Worm (Caenorhabditis elegans) whole organism, L4 larva: Measurements from ENCODE around the gene F23H11.7.

Experiments
- F49E8.2 ChIP-seq: sonication (generic microtip); optimal IDR thresholded peaks from 2 replicates; lab custom pipeline; 2016; ENCODE audit warnings: missing compliant biosample characterization, mild to moderate bottlenecking, missing genetic modification characterization, borderline replicate concordance
- T20F7.1 ChIP-seq: fragments of 200-800 bp; sonication (Bioruptor generic); optimal IDR thresholded peaks from 2 replicates; lab custom pipeline; 2018; ENCODE audit warnings: mild to moderate bottlenecking, missing genetic modification characterization, missing compliant biosample characterization
- Y48G9A.11 ChIP-seq: fragments of 200-800 bp; sonication (Bioruptor generic); IDR thresholded peaks from 2 replicates; pipeline ENCODE4 v1.3.6; 2022; ENCODE audit warnings: missing genetic modification reagents, missing genetic modification characterization, missing compliant biosample characterization
- aha-1 ChIP-seq: fragments of 150-350 bp; peaks from one replicate; lab custom pipeline; 2014; ENCODE audit warnings: missing biosample characterization, missing genetic modification characterization
- ceh-62 ChIP-seq: sonication (generic microtip); optimal IDR thresholded peaks from 2 replicates; lab custom pipeline; 2017; ENCODE audit warnings: missing biosample characterization, missing genetic modification characterization
- daf-12 ChIP-seq: fragments of 150-350 bp; optimal IDR thresholded peaks from 2 replicates; lab custom pipeline; 2014; ENCODE audit warnings: missing biosample characterization, missing genetic modification reagents, missing genetic modification characterization
- daf-16 ChIP-seq, 3 experiments: sonication (generic microtip); optimal IDR thresholded peaks; 2 replicates each; lab custom pipeline; 2016 to 2017; ENCODE audit warnings: missing genetic modification characterization in 3 of 3, missing genetic modification reagents in 3 of 3, mild to moderate bottlenecking in 2 of 3, missing compliant biosample characterization in 2 of 3, missing biosample characterization in 1 of 3, moderate library complexity in 1 of 3
- daf-19 ChIP-seq: fragments of 200-800 bp; sonication (Bioruptor generic); conservative IDR thresholded peaks from 2 replicates; pipeline ENCODE4 v1.3.6; 2022; ENCODE audit warnings: missing genetic modification characterization, missing compliant biosample characterization
- dmd-6 ChIP-seq: fragments of 200-800 bp; sonication (Bioruptor generic); IDR thresholded peaks from 2 replicates; pipeline ENCODE4 v1.3.6; 2022; ENCODE audit warnings: missing genetic modification reagents, missing genetic modification characterization, missing compliant biosample characterization
- dpl-1 ChIP-seq: fragments of 150-350 bp; optimal IDR thresholded peaks from 2 replicates; lab custom pipeline; 2014; ENCODE audit warnings: missing biosample characterization, missing genetic modification reagents, missing genetic modification characterization
- dve-1 ChIP-seq: sonication (generic microtip); optimal IDR thresholded peaks from 2 replicates; lab custom pipeline; 2017; ENCODE audit warnings: antibody characterized with exemption, mild to moderate bottlenecking, missing genetic modification characterization, missing compliant biosample characterization; ENCODE audit not compliant: insufficient read depth
- egl-43 ChIP-seq: fragments of 200-800 bp; sonication (Bioruptor generic); IDR thresholded peaks from 2 replicates; pipeline ENCODE4 v1.3.6; 2022; ENCODE audit warnings: missing genetic modification reagents, missing genetic modification characterization, missing compliant biosample characterization
- gei-8 ChIP-seq: fragments of 200-800 bp; sonication (Bioruptor generic); optimal IDR thresholded peaks from 2 replicates; lab custom pipeline; 2018; ENCODE audit warnings: mild to moderate bottlenecking, missing genetic modification characterization, missing compliant biosample characterization
- hif-1 ChIP-seq, 2 experiments: sonication (generic microtip); optimal IDR thresholded peaks; 2 replicates each; lab custom pipeline; 2016 to 2017; ENCODE audit warnings: missing compliant biosample characterization in 2 of 2, missing genetic modification characterization in 2 of 2, missing genetic modification reagents in 2 of 2, missing genotype in 2 of 2, mild to moderate bottlenecking in 1 of 2
- hlh-11 ChIP-seq: fragments of 200-800 bp; sonication (Bioruptor generic); optimal IDR thresholded peaks from 2 replicates; lab custom pipeline; 2018; ENCODE audit warnings: mild to moderate bottlenecking, missing genetic modification characterization, missing compliant biosample characterization
- hlh-30 ChIP-seq: sonication (generic microtip); optimal IDR thresholded peaks from 2 replicates; lab custom pipeline; 2017; ENCODE audit warnings: antibody characterized with exemption, mild to moderate bottlenecking, missing genetic modification characterization, missing compliant biosample characterization; ENCODE audit not compliant: insufficient read depth
- lin-1 ChIP-seq: fragments of 200-800 bp; sonication (Bioruptor generic); IDR thresholded peaks from 2 replicates; pipeline ENCODE4 v1.3.6; 2022; ENCODE audit warnings: missing genetic modification reagents, missing genetic modification characterization, missing compliant biosample characterization
- lir-3 ChIP-seq: sonication (generic microtip); optimal IDR thresholded peaks from 2 replicates; lab custom pipeline; 2016; ENCODE audit warnings: mild to moderate bottlenecking, missing genetic modification characterization, missing compliant biosample characterization
- mdl-1 ChIP-seq, 2 experiments: fragments of 150-350 bp in 1 of 2; sonication (generic microtip) in 1 of 2; optimal IDR thresholded peaks; 2 replicates each; lab custom pipeline; 2014 to 2017; ENCODE audit warnings: missing biosample characterization in 2 of 2, missing genetic modification characterization in 2 of 2
- mxl-2 ChIP-seq: fragments of 200-800 bp; sonication (Bioruptor generic); conservative IDR thresholded peaks from 2 replicates; pipeline ENCODE4 v1.3.6; 2022; ENCODE audit warnings: missing genetic modification reagents, missing genetic modification characterization, missing compliant biosample characterization
- nhr-28 ChIP-seq: fragments of 150-350 bp; optimal IDR thresholded peaks from 2 replicates; lab custom pipeline; 2014; ENCODE audit warnings: missing biosample characterization, missing genetic modification characterization
- nhr-42 ChIP-seq: fragments of 200-800 bp; sonication (Bioruptor generic); IDR thresholded peaks from 2 replicates; pipeline ENCODE4 v1.3.6; 2022; ENCODE audit warnings: missing genetic modification characterization, missing compliant biosample characterization
- nhr-77 ChIP-seq: fragments of 150-350 bp; optimal IDR thresholded peaks from 2 replicates; lab custom pipeline; 2014; ENCODE audit warnings: missing biosample characterization, missing genetic modification characterization
- php-3 ChIP-seq: fragments of 200-800 bp; sonication (Bioruptor generic); IDR thresholded peaks from 2 replicates; pipeline ENCODE4 v1.3.6; 2022; ENCODE audit warnings: missing genetic modification reagents, missing genetic modification characterization, missing compliant biosample characterization
- pqm-1 ChIP-seq: sonication (generic microtip); optimal IDR thresholded peaks from 2 replicates; lab custom pipeline; 2017; ENCODE audit warnings: missing biosample characterization, missing genetic modification characterization
- set-16 ChIP-seq: fragments of 200-800 bp; sonication (Bioruptor generic); IDR thresholded peaks from 2 replicates; pipeline ENCODE4 v1.3.6; 2022; ENCODE audit warnings: missing genetic modification reagents, missing genetic modification characterization, missing compliant biosample characterization
- snpc-1.2 ChIP-seq: fragments of 200-800 bp; sonication (Bioruptor generic); IDR thresholded peaks from 2 replicates; pipeline ENCODE4 v1.3.6; 2022; ENCODE audit warnings: missing genetic modification reagents, missing genetic modification characterization, missing compliant biosample characterization
- spr-3 ChIP-seq: fragments of 200-800 bp; sonication (Bioruptor generic); optimal IDR thresholded peaks from 2 replicates; lab custom pipeline; 2018; ENCODE audit warnings: mild to moderate bottlenecking, missing genetic modification characterization, missing compliant biosample characterization
- tra-1 ChIP-seq: fragments of 200-800 bp; sonication (Bioruptor generic); IDR thresholded peaks from 2 replicates; pipeline ENCODE4 v1.3.6; 2022; ENCODE audit warnings: missing genetic modification reagents, missing genetic modification characterization, missing compliant biosample characterization
- unc-130 ChIP-seq: sonication (generic microtip); optimal IDR thresholded peaks from 2 replicates; lab custom pipeline; 2016; ENCODE audit warnings: missing genetic modification reagents, missing genetic modification characterization, missing compliant biosample characterization
- unc-62 ChIP-seq, 3 experiments: fragments of 150-350 bp in 1 of 3; sonication (generic microtip); optimal IDR thresholded peaks in 2 of 3; peaks in 1 of 3; 1 replicate in 1 of 3; 2 replicates in 2 of 3; lab custom pipeline; 2014 to 2017; ENCODE audit warnings: missing biosample characterization in 3 of 3, missing genetic modification characterization in 3 of 3, missing genetic modification reagents in 3 of 3, missing genotype in 1 of 3
- zip-2 ChIP-seq: fragments of 150-350 bp; optimal IDR thresholded peaks from 2 replicates; lab custom pipeline; 2014; ENCODE audit warnings: missing biosample characterization, missing genetic modification characterization

Gene F23H11.7

DNA sequence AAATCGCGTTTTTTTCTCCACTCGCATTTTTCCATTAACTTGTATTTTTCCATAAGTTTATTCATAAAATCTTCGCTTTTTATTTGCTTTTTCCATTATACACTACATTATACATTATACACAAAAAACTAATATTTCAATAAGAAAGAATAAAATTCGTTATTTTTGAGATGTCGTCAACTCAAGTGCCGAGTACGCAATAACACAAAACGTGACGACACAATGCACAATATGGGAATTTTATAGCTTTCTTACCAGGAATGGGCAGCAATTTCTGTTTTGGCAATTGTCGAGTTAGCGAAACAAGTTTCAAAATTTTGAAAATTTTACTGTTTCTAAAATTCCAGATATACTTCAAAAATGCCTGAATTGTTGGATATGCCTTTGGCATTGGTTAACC is 33.0 kb upstream of the F23H11.7 start, which contains the start of gene fbxa-10:
Gene fbxa-10, plus strand, starts transcription at position 207 of the 400 bp plus-strand sequence.
- TF ChIP-seq egl-43 (GFP tag; lab: Robert Waterston, UW): no peak
- no peak for TF ChIP-seq unc-62 (GFP tag; optimal IDR thresholded peaks at IDR 0.05 in 1 of 2; lab: Kevin White, UChicago)
- no peak for TF ChIP-seq unc-62 (tag; optimal IDR thresholded peaks at IDR 0.05; lab: Kevin White, UChicago)
- TF ChIP-seq set-16 (GFP tag; lab: Robert Waterston, UW): no peak
- TF ChIP-seq daf-19 (GFP tag; lab: Robert Waterston, UW): no peak
- TF ChIP-seq nhr-42 (GFP tag; lab: Robert Waterston, UW): no peak
- no peak for TF ChIP-seq mxl-2 (GFP tag; lab: Robert Waterston, UW)

DNA sequence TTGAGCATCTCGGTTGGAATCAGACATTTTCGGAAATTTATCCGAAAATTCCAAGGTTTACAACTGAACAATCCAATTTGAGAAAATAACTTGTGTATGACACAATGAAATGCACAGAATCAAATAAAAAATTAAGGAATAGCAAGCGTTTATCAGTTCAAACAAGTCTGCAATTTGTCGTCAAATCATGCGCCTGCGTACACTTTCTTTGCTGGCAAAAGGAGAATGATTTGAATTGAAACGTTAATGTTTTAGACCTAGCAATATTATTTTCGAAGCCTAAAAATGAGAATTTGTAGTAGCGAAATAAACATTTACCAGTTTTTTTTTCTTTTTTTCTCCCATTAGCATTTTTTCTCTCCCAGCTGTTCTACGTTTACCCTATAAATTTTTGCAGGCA is 31.2 kb upstream of the F23H11.7 start, which contains the start of the genes fbxa-67 and fbxa-11:
Gene fbxa-67, minus strand, starts transcription at position 199 of the 400 bp plus-strand sequence.
Gene fbxa-11, plus strand, starts transcription at position 398 of the 400 bp plus-strand sequence.
- peak; percentile 25 for TF ChIP-seq T20F7.1 (GFP tag; lab: Kevin White, UChicago)
- no peak for TF ChIP-seq snpc-1.2
- TF ChIP-seq ceh-62 (tag; lab: Kevin White, UChicago): no peak
- peak; percentile 21 for TF ChIP-seq dve-1
- TF ChIP-seq hif-1 (tag; optimal IDR thresholded peaks at IDR 0.05; lab: Kevin White, UChicago): no peak
- TF ChIP-seq dpl-1 (GFP tag; lab: Kevin White, UChicago): peak; percentile 51
- TF ChIP-seq gei-8 (GFP tag; lab: Kevin White, UChicago): no peak
- no peak for TF ChIP-seq hlh-11 (tag; lab: Kevin White, UChicago)
- TF ChIP-seq spr-3: no peak
- no peak for TF ChIP-seq F49E8.2 (tag; lab: Kevin White, UChicago)
- no peak for TF ChIP-seq Y48G9A.11 (GFP tag; lab: Robert Waterston, UW)
- no peak for TF ChIP-seq unc-130 (GFP tag; lab: Kevin White, UChicago)
- no peak for TF ChIP-seq lir-3 (tag; lab: Kevin White, UChicago)

DNA sequence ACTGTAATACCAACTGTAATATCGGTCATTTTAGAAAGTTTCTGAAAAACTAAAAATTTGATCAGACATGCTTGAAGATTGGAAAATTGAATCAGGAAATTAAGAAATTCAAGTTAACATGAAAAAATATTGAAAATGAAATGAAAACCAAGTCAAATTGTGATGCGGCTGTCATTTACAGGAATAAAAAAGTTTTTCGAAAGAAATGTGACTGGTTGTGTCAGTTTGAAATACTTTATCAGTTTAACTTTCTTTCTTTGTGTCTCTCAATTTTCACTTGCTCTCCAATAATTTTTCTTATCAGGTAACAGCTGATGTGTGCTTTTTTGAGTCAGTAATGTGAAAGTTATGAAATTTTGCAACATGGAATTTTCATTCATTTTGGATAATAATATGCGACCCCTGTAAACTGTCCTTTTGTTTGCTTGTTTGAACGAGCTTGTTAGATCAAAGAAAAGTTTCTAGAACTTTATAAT is 27.1 kb upstream of the F23H11.7 start, which contains the start of gene fbxa-60:
Gene fbxa-60, minus strand, starts transcription at position 51 of the 476 bp plus-strand sequence.
- no peak for TF ChIP-seq aha-1
- TF ChIP-seq tra-1 (GFP tag; lab: Robert Waterston, UW): peak; percentile 66; the same call in 1 of the 2 replicates
- peak; percentile 61 for TF ChIP-seq nhr-28 (tag; lab: Kevin White, UChicago)
- peak; percentile 76 for TF ChIP-seq pqm-1
- TF ChIP-seq php-3: peak; percentile 80
- peak; percentile 63 for TF ChIP-seq dve-1
- peak; percentile 54 for TF ChIP-seq T20F7.1 (GFP tag; lab: Kevin White, UChicago)
- TF ChIP-seq nhr-77 (tag; lab: Kevin White, UChicago): peak; percentile 12
- no peak for TF ChIP-seq daf-12 (tag; lab: Kevin White, UChicago)
- TF ChIP-seq dmd-6 (GFP tag; lab: Robert Waterston, UW): peak; percentile 95
- TF ChIP-seq gei-8 (GFP tag; lab: Kevin White, UChicago): no peak
- TF ChIP-seq hlh-30 (tag; lab: Kevin White, UChicago): peak; percentile 16
- TF ChIP-seq zip-2: peak; percentile 75
- peak; percentile 82 for TF ChIP-seq hlh-11 (tag; lab: Kevin White, UChicago)
- TF ChIP-seq mdl-1 (tag; optimal IDR thresholded peaks at IDR 0.05; lab: Kevin White, UChicago): no peak
- no peak for TF ChIP-seq daf-16 (GFP tag; optimal IDR thresholded peaks at IDR 0.05; lab: Kevin White, UChicago)
- peak; percentile 53 for TF ChIP-seq daf-16 (tag; optimal IDR thresholded peaks at IDR 0.05; lab: Kevin White, UChicago)
- TF ChIP-seq lin-1 (GFP tag; lab: Robert Waterston, UW): peak; percentile 36; the same call in 1 of the 2 replicates
- TF ChIP-seq, all 104 proteins: peak for 13

DNA sequence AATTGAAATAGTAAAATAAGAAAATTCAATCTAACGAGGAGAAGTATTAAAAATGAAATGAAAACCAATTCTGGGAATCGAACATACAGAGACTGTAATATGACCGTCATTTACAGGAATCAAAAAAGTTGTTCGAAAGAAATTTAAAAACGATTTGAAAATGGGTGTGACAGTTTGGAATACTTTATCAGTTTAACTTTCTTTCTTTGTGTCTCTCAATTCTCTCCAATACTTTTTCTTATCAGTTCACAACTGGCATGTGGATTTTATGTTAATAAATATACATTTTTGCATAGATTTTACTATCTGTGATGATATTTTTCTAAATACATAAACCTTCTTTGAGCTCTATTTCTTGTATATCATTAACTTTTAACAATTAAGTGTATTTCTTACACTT is 25.1 kb upstream of the F23H11.7 start:
- TF ChIP-seq php-3 (peak; percentile 78), dmd-6 (GFP tag; lab: Robert Waterston, UW) (peak; percentile 78)
